Worm (Caenorhabditis elegans) whole organism, L4/young adult: ENCODE measurements around the gene K08D9.10.

ENCODE experiments used
- W03F9.2 ChIP-seq: fragments of 150-350 bp; optimal IDR thresholded peaks from 2 replicates; lab custom pipeline; 2014; ENCODE audit warnings: missing biosample characterization, missing genetic modification characterization
- dao-5 ChIP-seq: sonication (generic microtip); optimal IDR thresholded peaks from 2 replicates; lab custom pipeline; 2016; ENCODE audit warnings: missing genotype, missing genetic modification characterization, moderate library complexity, missing compliant biosample characterization
- him-1 ChIP-seq: sonication (generic microtip); optimal IDR thresholded peaks from 2 replicates; lab custom pipeline; 2016; ENCODE audit warnings: missing genotype, missing genetic modification reagents, missing genetic modification characterization, missing compliant biosample characterization

DNA sequence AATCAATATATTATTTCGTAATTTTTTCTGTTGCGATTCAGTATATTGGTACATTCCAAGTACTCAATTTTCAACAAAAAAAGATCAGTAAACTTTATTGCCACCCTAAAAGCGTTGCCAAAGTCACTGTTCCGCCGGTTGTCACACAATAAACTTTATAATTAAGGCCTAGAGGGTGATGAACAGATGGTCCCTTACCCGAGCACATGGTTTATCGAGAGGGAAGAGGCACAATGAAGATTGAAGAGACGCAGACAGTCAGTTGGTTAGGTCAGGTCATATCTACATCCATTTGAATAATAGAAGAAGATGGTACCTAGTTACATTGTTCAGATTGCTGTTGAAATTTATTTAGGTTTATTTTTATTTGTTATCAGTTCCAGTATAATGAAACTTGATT is 26.1 kb downstream of the K08D9.10 start:
- no peak for TF ChIP-seq dao-5
- TF ChIP-seq him-1 = no peak
- no peak for TF ChIP-seq W03F9.2 (tag; lab: Kevin White, UChicago)
